Fruit fly (Drosophila melanogaster) whole organism: ENCODE data around the gene Graf.

Experiments
- EcR ChIP-seq, 2 experiments: fragments of >200 bp; optimal IDR thresholded peaks; 2 replicates each; lab custom pipeline; 2017; ENCODE audit warnings: missing biosample characterization in 2 of 2, missing genetic modification characterization in 2 of 2, missing genetic modification reagents in 2 of 2
- psq ChIP-seq: fragments of >200 bp; optimal IDR thresholded peaks from 2 replicates; lab custom pipeline; 2017

DNA sequence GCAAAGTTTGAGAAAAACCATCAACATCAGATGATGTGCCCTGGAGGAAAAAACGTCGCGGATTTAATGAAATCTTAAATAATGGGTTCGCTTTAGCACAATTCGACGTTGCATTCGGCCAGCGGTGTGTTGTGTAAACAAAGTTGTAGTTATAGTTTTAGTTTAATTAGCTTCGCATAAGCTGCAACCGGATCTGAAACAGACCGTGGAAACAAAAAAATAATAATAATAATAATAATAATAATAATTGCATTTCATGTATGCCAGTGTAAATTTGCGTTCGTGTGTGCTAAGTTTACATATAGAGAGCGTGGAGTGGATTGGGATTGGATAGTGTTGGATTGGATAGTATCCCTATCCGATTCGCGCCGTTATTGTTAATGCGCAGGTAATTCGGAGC is 44.3 kb upstream of the Graf start:
- TF ChIP-seq psq (lab: Kevin White, UChicago), result no peak
- no peak for TF ChIP-seq EcR (GFP tag; optimal IDR thresholded peaks at IDR 0.05; lab: Kevin White, UChicago)
